Worm (Caenorhabditis elegans) whole organism, midembryonic: ENCODE results near the gene C50F4.1.

ENCODE experiments used
- cog-1 ChIP-seq: sonication (generic microtip); optimal IDR thresholded peaks from 2 replicates; lab custom pipeline; 2016; ENCODE audit warnings: missing genetic modification characterization, missing compliant biosample characterization
- flt-1 ChIP-seq: fragments of 200-800 bp; sonication (Bioruptor generic); IDR thresholded peaks from 2 replicates; pipeline ENCODE4 v1.3.6; 2022; ENCODE audit warnings: missing genetic modification characterization, missing compliant biosample characterization
- klf-2 ChIP-seq: fragments of 200-800 bp; sonication (Bioruptor generic); conservative IDR thresholded peaks from 2 replicates; pipeline ENCODE4 v1.3.6; 2022; ENCODE audit warnings: missing genetic modification reagents, missing genetic modification characterization, missing compliant biosample characterization
- ztf-23 ChIP-seq: fragments of 200-800 bp; sonication (Bioruptor generic); IDR thresholded peaks from 2 replicates; pipeline ENCODE4 v1.3.6; 2022; ENCODE audit warnings: missing genetic modification reagents, missing genetic modification characterization, missing compliant biosample characterization
- ztf-29 ChIP-seq: fragments of 200-800 bp; sonication (Bioruptor generic); IDR thresholded peaks from 2 replicates; pipeline ENCODE4 v1.3.6; 2022; ENCODE audit warnings: missing genetic modification reagents, missing genetic modification characterization, missing compliant biosample characterization

DNA sequence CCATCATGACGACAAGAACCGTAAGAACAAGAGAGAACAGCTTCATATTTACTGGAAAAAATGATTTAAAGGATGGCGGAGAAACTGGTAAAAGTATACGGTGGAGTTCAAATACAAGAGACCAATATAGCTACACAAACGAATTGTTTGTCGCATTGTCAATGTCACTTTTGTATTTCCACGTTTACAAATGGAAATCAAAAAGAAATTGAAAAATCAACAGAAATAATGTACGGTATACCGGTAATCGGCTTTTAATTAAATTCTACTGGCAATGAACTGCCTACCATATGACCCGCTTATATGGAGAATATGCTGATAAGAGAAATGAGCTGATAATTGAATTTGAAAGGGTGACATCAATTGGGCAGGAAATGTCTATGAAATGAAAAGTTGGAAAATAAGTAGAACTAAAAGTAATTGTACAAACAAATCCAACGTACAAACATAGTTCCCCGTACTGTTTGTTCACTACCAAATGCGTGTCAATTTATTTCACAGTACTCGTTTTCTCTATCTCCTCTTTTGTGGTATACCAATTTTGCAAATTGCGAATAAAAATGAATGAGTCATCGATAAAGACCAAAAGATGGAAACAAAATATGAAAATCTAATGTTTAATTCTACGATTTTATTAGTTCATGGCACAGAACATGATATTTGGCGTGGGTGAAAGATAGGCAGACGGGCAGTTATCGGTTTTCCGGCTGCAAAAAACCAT is 35.0 kb upstream of the C50F4.1 start, which contains the start of gene K06A4.7:
- TF ChIP-seq klf-2 (GFP tag; lab: Robert Waterston, UW) = no peak
- TF ChIP-seq ztf-29 (GFP tag; lab: Robert Waterston, UW) = no peak
- no peak for TF ChIP-seq cog-1
- TF ChIP-seq ztf-23 (GFP tag; lab: Robert Waterston, UW) = no peak
- no peak for TF ChIP-seq flt-1 (GFP tag; lab: Robert Waterston, UW)
